Worm (Caenorhabditis elegans) whole organism, late embryonic: ENCODE measurements around the gene irld-60.

Source experiments
- C08G9.2 ChIP-seq: sonication (generic microtip); optimal IDR thresholded peaks from 2 replicates; lab custom pipeline; 2016; ENCODE audit warnings: mild to moderate bottlenecking, missing genetic modification characterization, moderate library complexity, missing compliant biosample characterization
- C38D4.7 ChIP-seq: fragments of 200-800 bp; sonication (Bioruptor generic); optimal IDR thresholded peaks from 2 replicates; lab custom pipeline; 2018; ENCODE audit warnings: mild to moderate bottlenecking, missing genetic modification characterization, moderate library complexity, missing compliant biosample characterization
- F13H6.1 ChIP-seq: sonication (generic microtip); optimal IDR thresholded peaks from 2 replicates; lab custom pipeline; 2016; ENCODE audit warnings: missing genetic modification characterization, missing compliant biosample characterization
- K09A11.1 ChIP-seq: sonication (generic microtip); optimal IDR thresholded peaks from 2 replicates; lab custom pipeline; 2017; ENCODE audit warnings: antibody characterized with exemption, mild to moderate bottlenecking, missing genetic modification characterization, missing compliant biosample characterization; ENCODE audit not compliant: insufficient read depth
- Y22D7AL.16 ChIP-seq: sonication (generic microtip); optimal IDR thresholded peaks from 2 replicates; lab custom pipeline; 2016; ENCODE audit warnings: missing genetic modification characterization, missing compliant biosample characterization
- ahr-1 ChIP-seq: sonication (generic microtip); optimal IDR thresholded peaks from 2 replicates; lab custom pipeline; 2016; ENCODE audit warnings: missing genetic modification characterization, missing compliant biosample characterization
- ceh-18 ChIP-seq: sonication (generic microtip); optimal IDR thresholded peaks from 2 replicates; lab custom pipeline; 2016; ENCODE audit warnings: missing genetic modification characterization, missing compliant biosample characterization
- ceh-19 ChIP-seq: fragments of 200-800 bp; sonication (Bioruptor generic); optimal IDR thresholded peaks from 2 replicates; lab custom pipeline; 2018; ENCODE audit warnings: mild to moderate bottlenecking, missing genetic modification characterization, missing compliant biosample characterization
- ceh-2 ChIP-seq: sonication (generic microtip); optimal IDR thresholded peaks from 2 replicates; lab custom pipeline; 2016; ENCODE audit warnings: missing genotype, missing genetic modification characterization, missing compliant biosample characterization
- ceh-22 ChIP-seq: sonication (generic microtip); optimal IDR thresholded peaks from 2 replicates; lab custom pipeline; 2017; ENCODE audit warnings: missing biosample characterization, missing genetic modification characterization
- ceh-24 ChIP-seq: sonication (generic microtip); optimal IDR thresholded peaks from 2 replicates; lab custom pipeline; 2016; ENCODE audit warnings: mild to moderate bottlenecking, missing genetic modification characterization, missing compliant biosample characterization
- ceh-31 ChIP-seq: sonication (generic microtip); optimal IDR thresholded peaks from 2 replicates; lab custom pipeline; 2016; ENCODE audit warnings: missing genetic modification characterization, missing compliant biosample characterization
- ceh-34 ChIP-seq: sonication (generic microtip); optimal IDR thresholded peaks from 2 replicates; lab custom pipeline; 2016; ENCODE audit warnings: mild to moderate bottlenecking, missing genetic modification characterization, missing compliant biosample characterization
- ceh-48 ChIP-seq: sonication (generic microtip); optimal IDR thresholded peaks from 2 replicates; lab custom pipeline; 2016; ENCODE audit warnings: missing genetic modification characterization, inconsistent platforms, missing compliant biosample characterization
- ceh-6 ChIP-seq: fragments of 200-800 bp; sonication (Bioruptor generic); optimal IDR thresholded peaks from 2 replicates; lab custom pipeline; 2018; ENCODE audit warnings: mild to moderate bottlenecking, missing genetic modification characterization, missing compliant biosample characterization
- ceh-9 ChIP-seq: sonication (generic microtip); optimal IDR thresholded peaks from 2 replicates; lab custom pipeline; 2016; ENCODE audit warnings: mild to moderate bottlenecking, missing genetic modification characterization, inconsistent platforms, missing compliant biosample characterization
- elt-2 ChIP-seq: sonication (generic microtip); optimal IDR thresholded peaks from 2 replicates; lab custom pipeline; 2016; ENCODE audit warnings: missing genetic modification reagents, missing genetic modification characterization, missing compliant biosample characterization
- elt-4 ChIP-seq: sonication (generic microtip); optimal IDR thresholded peaks from 2 replicates; lab custom pipeline; 2016; ENCODE audit warnings: missing genetic modification characterization, missing compliant biosample characterization
- ets-4 ChIP-seq: sonication (generic microtip); optimal IDR thresholded peaks from 2 replicates; lab custom pipeline; 2016; ENCODE audit warnings: missing genetic modification characterization, missing compliant biosample characterization
- eyg-1 ChIP-seq: sonication (generic microtip); optimal IDR thresholded peaks from 2 replicates; lab custom pipeline; 2016; ENCODE audit warnings: missing genotype, missing genetic modification characterization, missing compliant biosample characterization
- fax-1 ChIP-seq: sonication (generic microtip); optimal IDR thresholded peaks from 2 replicates; lab custom pipeline; 2016; ENCODE audit warnings: missing genotype, missing genetic modification characterization, missing compliant biosample characterization
- hlh-13 ChIP-seq: fragments of 200-800 bp; sonication (Bioruptor generic); optimal IDR thresholded peaks from 2 replicates; lab custom pipeline; 2018; ENCODE audit warnings: mild to moderate bottlenecking, missing genetic modification characterization, missing compliant biosample characterization
- hlh-6 ChIP-seq: sonication (generic microtip); optimal IDR thresholded peaks from 2 replicates; lab custom pipeline; 2016; ENCODE audit warnings: missing genotype, missing genetic modification characterization, missing compliant biosample characterization
- lim-6 ChIP-seq: sonication (generic microtip); optimal IDR thresholded peaks from 2 replicates; lab custom pipeline; 2016; ENCODE audit warnings: missing genetic modification characterization, missing compliant biosample characterization
- mec-3 ChIP-seq: sonication (generic microtip); optimal IDR thresholded peaks from 2 replicates; lab custom pipeline; 2016; ENCODE audit warnings: borderline replicate concordance, missing genetic modification characterization, missing compliant biosample characterization
- nfya-1 ChIP-seq: sonication (generic microtip); optimal IDR thresholded peaks from 2 replicates; lab custom pipeline; 2017; ENCODE audit warnings: missing genetic modification characterization, mild to moderate bottlenecking, missing compliant biosample characterization, antibody characterized with exemption, moderate library complexity
- nhr-232 ChIP-seq: sonication (generic microtip); optimal IDR thresholded peaks from 2 replicates; lab custom pipeline; 2016; ENCODE audit warnings: missing genetic modification characterization, missing compliant biosample characterization
- odd-2 ChIP-seq: sonication (generic microtip); optimal IDR thresholded peaks from 2 replicates; lab custom pipeline; 2017; ENCODE audit warnings: antibody characterized with exemption, mild to moderate bottlenecking, missing genetic modification characterization, missing compliant biosample characterization
- pag-3 ChIP-seq: sonication (generic microtip); optimal IDR thresholded peaks from 2 replicates; lab custom pipeline; 2016; ENCODE audit warnings: missing compliant biosample characterization, missing genetic modification characterization, borderline replicate concordance
- pax-1 ChIP-seq: fragments of 150-350 bp; optimal IDR thresholded peaks from 2 replicates; lab custom pipeline; 2014; ENCODE audit warnings: missing biosample characterization, missing genetic modification characterization
- pha-2 ChIP-seq: sonication (generic microtip); optimal IDR thresholded peaks from 2 replicates; lab custom pipeline; 2017; ENCODE audit warnings: mild to moderate bottlenecking, missing genetic modification characterization, missing compliant biosample characterization
- pha-4 ChIP-seq: fragments of 150-350 bp; optimal IDR thresholded peaks from 2 replicates; lab custom pipeline; 2018; ENCODE audit warnings: missing biosample characterization, missing genetic modification reagents, missing genetic modification characterization
- pros-1 ChIP-seq: fragments of 150-350 bp; optimal IDR thresholded peaks from 2 replicates; lab custom pipeline; 2014; ENCODE audit warnings: missing biosample characterization, missing genetic modification reagents, missing genetic modification characterization
- sox-4 ChIP-seq: sonication (generic microtip); optimal IDR thresholded peaks from 2 replicates; lab custom pipeline; 2017; ENCODE audit warnings: mild to moderate bottlenecking, missing genetic modification characterization, inconsistent platforms, missing compliant biosample characterization
- syd-9 ChIP-seq: sonication (generic microtip); optimal IDR thresholded peaks from 2 replicates; lab custom pipeline; 2016; ENCODE audit warnings: mild to moderate bottlenecking, missing genetic modification characterization, moderate library complexity, missing compliant biosample characterization
- tbx-2 ChIP-seq: sonication (generic microtip); optimal IDR thresholded peaks from 2 replicates; lab custom pipeline; 2016; ENCODE audit warnings: missing genetic modification characterization, missing compliant biosample characterization
- unc-3 ChIP-seq, 2 experiments: fragments of 200-800 bp in 1 of 2; sonication (Bioruptor generic) in 1 of 2; sonication (generic microtip) in 1 of 2; conservative IDR thresholded peaks in 1 of 2; optimal IDR thresholded peaks in 1 of 2; 2 replicates each; pipeline versions ENCODE4 v1.3.6 to Lab custom; 2016 to 2022; ENCODE audit warnings: missing compliant biosample characterization in 2 of 2, missing genetic modification characterization in 2 of 2, missing genetic modification reagents in 1 of 2
- unc-86 ChIP-seq: sonication (generic microtip); optimal IDR thresholded peaks from 2 replicates; lab custom pipeline; 2016; ENCODE audit warnings: missing genetic modification characterization, missing compliant biosample characterization
- zip-5 ChIP-seq: sonication (generic microtip); optimal IDR thresholded peaks from 2 replicates; lab custom pipeline; 2016; ENCODE audit warnings: missing genetic modification characterization, missing compliant biosample characterization
- ztf-16 ChIP-seq: sonication (generic microtip); optimal IDR thresholded peaks from 2 replicates; lab custom pipeline; 2017; ENCODE audit warnings: missing genetic modification characterization, missing compliant biosample characterization

Gene irld-60

DNA sequence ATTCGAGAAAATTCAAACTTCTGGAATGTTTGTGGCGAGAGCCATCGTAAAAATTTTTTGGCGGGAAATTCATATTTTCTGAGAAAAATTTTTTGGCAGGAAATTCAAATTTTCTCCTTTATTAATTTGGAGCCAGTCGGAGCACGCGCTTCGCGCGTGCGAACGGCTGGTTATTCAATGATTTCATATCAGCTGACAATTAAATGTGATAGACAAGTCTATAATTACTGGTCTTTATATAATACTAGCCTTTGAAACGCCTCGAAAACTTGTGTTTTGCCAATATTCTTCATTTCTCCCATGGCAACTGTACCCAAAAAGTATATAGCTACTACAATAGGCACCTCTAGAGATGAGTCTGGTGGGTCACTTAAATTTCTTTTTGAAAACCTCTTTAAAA is 4.3 kb upstream of the irld-60 start, which contains the start of gene srw-10:
srw-10 (plus strand) TSS at position 301 of the 400 bp plus-strand sequence.
- TF ChIP-seq pha-4 (tag; lab: Kevin White, UChicago): no peak
- no peak for TF ChIP-seq pha-2 (tag; lab: Kevin White, UChicago)
- TF ChIP-seq ceh-22 (tag; lab: Kevin White, UChicago): no peak
- no peak for TF ChIP-seq ceh-19 (GFP tag; lab: Kevin White, UChicago)
- no peak for TF ChIP-seq K09A11.1 (tag; lab: Kevin White, UChicago)
- TF ChIP-seq ztf-16: no peak
- no peak for TF ChIP-seq fax-1
- TF ChIP-seq ceh-2 (tag; lab: Kevin White, UChicago): no peak
- TF ChIP-seq hlh-13 (GFP tag; lab: Kevin White, UChicago): no peak
- TF ChIP-seq lim-6: no peak
- TF ChIP-seq ets-4: no peak
- no peak for TF ChIP-seq hlh-6
- no peak for TF ChIP-seq ahr-1 (tag; lab: Kevin White, UChicago)
- no peak for TF ChIP-seq elt-2 (tag; lab: Kevin White, UChicago)
- no peak for TF ChIP-seq sox-4 (tag; lab: Kevin White, UChicago)
- no peak for TF ChIP-seq C38D4.7
- no peak for TF ChIP-seq elt-4 (tag; lab: Kevin White, UChicago)
- no peak for TF ChIP-seq ceh-48 (tag; lab: Kevin White, UChicago)
- no peak for TF ChIP-seq ceh-6
- TF ChIP-seq, all 69 proteins: peak for 0

DNA sequence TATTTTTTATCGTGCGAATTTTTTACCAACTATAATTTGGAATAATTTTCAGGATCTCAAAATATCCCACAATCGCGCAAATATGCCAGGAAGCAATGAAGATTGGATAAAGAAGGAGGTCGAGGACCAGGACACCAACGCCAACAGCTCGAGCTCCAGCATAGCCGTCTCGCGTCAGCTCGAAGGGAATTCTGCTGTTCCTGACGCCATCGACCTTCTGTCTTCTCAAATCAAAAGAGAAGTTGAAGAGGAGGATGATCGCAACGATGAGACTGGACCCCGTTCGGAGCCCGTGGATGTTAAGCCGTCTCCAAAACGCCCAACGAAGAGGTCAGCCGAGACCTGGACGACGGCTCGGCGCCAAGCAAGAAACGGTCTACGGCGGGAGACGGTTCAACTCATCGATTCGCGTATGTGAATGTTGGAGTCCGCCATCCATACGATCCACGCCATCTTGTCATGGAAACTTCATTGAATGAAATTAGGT is 4.3 kb downstream of the irld-60 start, which contains the start of gene Y111B2A.21:
Y111B2A.21 (plus strand) TSS at position 51 of the 487 bp plus-strand sequence.
- TF ChIP-seq ets-4 (no peak), ceh-24 (tag; lab: Kevin White, UChicago) (no peak), C08G9.2 (tag; lab: Kevin White, UChicago) (no peak), unc-86 (tag; lab: Kevin White, UChicago) (no peak), pag-3 (no peak), ceh-6 (no peak), syd-9 (tag; lab: Kevin White, UChicago) (no peak), ztf-16 (no peak), pha-2 (tag; lab: Kevin White, UChicago) (no peak), ceh-18 (tag; lab: Kevin White, UChicago) (no peak)

DNA sequence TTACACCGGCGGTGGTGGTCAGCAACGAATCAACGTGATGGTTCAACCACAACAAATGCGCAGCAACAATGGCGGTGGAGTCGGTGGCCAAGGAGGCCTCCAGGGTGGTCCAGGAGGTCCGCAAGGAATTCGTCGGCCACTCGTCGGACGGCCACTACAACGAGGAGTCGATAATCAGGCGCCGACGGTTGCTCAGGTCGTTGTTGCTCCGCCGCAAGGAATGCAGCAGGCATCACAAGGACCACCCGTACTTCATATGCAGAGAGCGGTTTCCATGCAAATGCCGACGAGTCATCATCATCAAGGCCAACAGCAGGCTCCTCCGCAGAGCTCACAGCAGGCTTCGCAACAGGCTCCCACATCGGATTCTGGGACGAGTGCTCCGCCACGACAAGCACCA is 7.2 kb downstream of the irld-60 start:
- TF ChIP-seq ceh-6: no peak
- no peak for TF ChIP-seq ceh-48 (tag; lab: Kevin White, UChicago)
- TF ChIP-seq Y22D7AL.16 (tag; lab: Kevin White, UChicago): no peak
- no peak for TF ChIP-seq zip-5 (tag; lab: Kevin White, UChicago)
- no peak for TF ChIP-seq mec-3 (tag; lab: Kevin White, UChicago)
- no peak for TF ChIP-seq unc-3 (GFP tag; conservative IDR thresholded peaks at IDR 0.05; lab: Robert Waterston, UW)
- TF ChIP-seq unc-3 (tag; optimal IDR thresholded peaks at IDR 0.05; lab: Kevin White, UChicago): no peak
- no peak for TF ChIP-seq ceh-31 (tag; lab: Kevin White, UChicago)
- no peak for TF ChIP-seq ceh-34 (tag; lab: Kevin White, UChicago)
- no peak for TF ChIP-seq F13H6.1 (tag; lab: Kevin White, UChicago)
- no peak for TF ChIP-seq sox-4 (tag; lab: Kevin White, UChicago)
- no peak for TF ChIP-seq odd-2
- TF ChIP-seq pros-1 (tag; lab: Kevin White, UChicago): no peak
- no peak for TF ChIP-seq tbx-2
- TF ChIP-seq pax-1 (tag; lab: Kevin White, UChicago): no peak
- no peak for TF ChIP-seq lim-6
- TF ChIP-seq ceh-9: no peak
- TF ChIP-seq pag-3: no peak
- TF ChIP-seq, all 69 proteins: peak for 0

DNA sequence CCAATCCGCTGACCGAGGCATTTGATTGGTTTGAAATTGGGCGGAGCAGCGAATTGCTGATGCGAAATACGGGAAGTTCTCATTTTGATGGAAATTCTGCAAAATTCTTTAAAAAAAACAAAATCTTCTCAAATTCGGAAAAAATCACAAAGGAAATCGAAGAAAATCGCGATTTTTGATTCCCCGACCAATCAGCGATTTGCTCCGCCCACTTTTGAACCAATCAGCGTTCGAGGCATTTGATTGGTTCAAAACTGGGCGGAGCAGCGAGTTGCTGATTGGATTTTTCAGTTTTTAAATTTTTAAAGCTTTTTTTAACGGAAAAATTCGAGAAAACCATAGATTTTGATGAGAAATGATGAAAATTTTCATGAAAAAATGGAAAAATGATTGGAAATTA is 10.4 kb downstream of the irld-60 start:
- TF ChIP-seq mec-3 (tag; lab: Kevin White, UChicago): no peak
- no peak for TF ChIP-seq nhr-232
- no peak for TF ChIP-seq eyg-1 (tag; lab: Kevin White, UChicago)
- TF ChIP-seq nfya-1 (tag; lab: Kevin White, UChicago): peak; percentile 70
